Fruit fly (Drosophila melanogaster): ENCODE measurements around the gene CG12493.

dm6 chr3L:4720510-4721157 lies 32.9 kb downstream of the CG12493 start:
- TF ChIP-seq psq (optimal IDR thresholded peaks at IDR 0.05) = no peak
- TF ChIP-seq EcR (GFP tag; optimal IDR thresholded peaks at IDR 0.05) = no peak
- TF ChIP-seq pan (optimal IDR thresholded peaks at IDR 0.05) = no peak
- no peak for TF ChIP-seq Dll (optimal IDR thresholded peaks at IDR 0.05)

Measured in whole organism.